Worm (Caenorhabditis elegans): Measurements from ENCODE around the gene grd-8.

ce11 chrV:7878411-7878964, 36.2 kb downstream of the grd-8 start, which contains the start of gene F40A3.2:
- TF ChIP-seq tbx-2 (tag; optimal IDR thresholded peaks at IDR 0.05) = no peak
- TF ChIP-seq mdl-1 (tag; optimal IDR thresholded peaks at IDR 0.05) = no peak
- peak in 5 of 6 experiments; percentile 21 to 75 (median 49) for TF ChIP-seq elt-3 (tag; optimal IDR thresholded peaks at IDR 0.05)
- TF ChIP-seq skn-1 (tag; optimal IDR thresholded peaks at IDR 0.05) = no peak
- no peak for TF ChIP-seq nhr-237 (tag; optimal IDR thresholded peaks at IDR 0.05)
- TF ChIP-seq irx-1 (tag; optimal IDR thresholded peaks at IDR 0.05) = no peak
- no peak for TF ChIP-seq nhr-12 (tag; optimal IDR thresholded peaks at IDR 0.05)
- no peak for TF ChIP-seq hpl-2 (GFP tag; optimal IDR thresholded peaks at IDR 0.05)
- peak; percentile 73 for TF ChIP-seq blmp-1 (tag; optimal IDR thresholded peaks at IDR 0.05)
- TF ChIP-seq zag-1 (tag; optimal IDR thresholded peaks at IDR 0.05) = no peak
- no peak for TF ChIP-seq grh-1 (GFP tag; IDR thresholded peaks at IDR 0.05)
